Fruit fly (Drosophila melanogaster) whole organism, embryonic: Measurements from ENCODE around the gene EMC3.

Source experiments
- Atf-2 ChIP-seq: fragments of 200-800 bp; sonication (Bioruptor generic); optimal IDR thresholded peaks from 2 replicates; lab custom pipeline; 2016; ENCODE audit warnings: missing biosample characterization, missing genetic modification characterization
- Atf3 ChIP-seq: fragments of 200-800 bp; sonication (Bioruptor generic); optimal IDR thresholded peaks from 3 replicates; lab custom pipeline; 2016; ENCODE audit warnings: missing biosample characterization, missing genetic modification characterization
- BtbVII ChIP-seq: fragments of 200-800 bp; sonication (Bioruptor generic); optimal IDR thresholded peaks from 3 replicates; lab custom pipeline; 2017; ENCODE audit warnings: missing biosample characterization, mild to moderate bottlenecking, missing genetic modification characterization
- Bteb2 ChIP-seq: fragments of 200-800 bp; sonication (Bioruptor generic); optimal IDR thresholded peaks from 2 replicates; lab custom pipeline; 2016; ENCODE audit warnings: missing biosample characterization, missing genetic modification characterization
- CG10147 ChIP-seq: fragments of 200-800 bp; sonication (Bioruptor generic); optimal IDR thresholded peaks from 2 replicates; lab custom pipeline; 2019; ENCODE audit warnings: missing biosample characterization, mild to moderate bottlenecking, missing genetic modification characterization, moderate library complexity
- CG11560 ChIP-seq: fragments of 200-800 bp; sonication (Bioruptor generic); IDR thresholded peaks from 3 replicates; pipeline ENCODE4 v1.3.6; 2022; ENCODE audit warnings: missing biosample characterization, missing genetic modification characterization
- CG12391 ChIP-seq: fragments of 200-800 bp; sonication (Bioruptor generic); optimal IDR thresholded peaks from 3 replicates; lab custom pipeline; 2018; ENCODE audit warnings: missing biosample characterization, mild to moderate bottlenecking, missing genetic modification characterization, moderate library complexity
- CG14860 ChIP-seq: fragments of 200-800 bp; sonication (Bioruptor generic); IDR thresholded peaks from 3 replicates; pipeline ENCODE4 v1.3.6; 2022; ENCODE audit warnings: missing biosample characterization, missing genetic modification characterization; ENCODE audit not compliant: partially characterized antibody
- CG17612 ChIP-seq: fragments of 200-800 bp; sonication (Bioruptor generic); IDR thresholded peaks from 2 replicates; pipeline ENCODE4 v1.3.6; 2022; ENCODE audit warnings: missing biosample characterization, missing genetic modification characterization
- CG1832 ChIP-seq: fragments of 200-800 bp; sonication (Bioruptor generic); optimal IDR thresholded peaks from 2 replicates; lab custom pipeline; 2017; ENCODE audit warnings: missing biosample characterization, mild to moderate bottlenecking, missing genetic modification characterization, inconsistent platforms
- CG18764 ChIP-seq: fragments of 200-800 bp; sonication (Bioruptor generic); optimal IDR thresholded peaks from 3 replicates; lab custom pipeline; 2016; ENCODE audit warnings: missing biosample characterization, missing genetic modification characterization
- CG2120 ChIP-seq: fragments of 200-800 bp; sonication (Bioruptor generic); optimal IDR thresholded peaks from 3 replicates; lab custom pipeline; 2016; ENCODE audit warnings: missing biosample characterization, missing genetic modification characterization
- CG2889 ChIP-seq: fragments of 200-800 bp; sonication (Bioruptor generic); IDR thresholded peaks from 3 replicates; pipeline ENCODE4 v1.3.6; 2022; ENCODE audit warnings: missing biosample characterization, missing genetic modification characterization
- CG4424 ChIP-seq: fragments of 200-800 bp; sonication (Bioruptor generic); optimal IDR thresholded peaks from 3 replicates; lab custom pipeline; 2016; ENCODE audit warnings: missing biosample characterization, missing genetic modification characterization
- CG6765 ChIP-seq: fragments of 200-800 bp; sonication (Bioruptor generic); optimal IDR thresholded peaks from 3 replicates; lab custom pipeline; 2017; ENCODE audit warnings: missing biosample characterization, mild to moderate bottlenecking, missing genetic modification characterization
- CG7271 ChIP-seq: fragments of 200-800 bp; sonication (Bioruptor generic); optimal IDR thresholded peaks from 2 replicates; lab custom pipeline; 2018; ENCODE audit warnings: missing biosample characterization, mild to moderate bottlenecking, missing genetic modification characterization, moderate library complexity
- CG8944 ChIP-seq: fragments of 200-800 bp; sonication (Bioruptor generic); optimal IDR thresholded peaks from 3 replicates; lab custom pipeline; 2016; ENCODE audit warnings: missing biosample characterization, missing genetic modification characterization
- CG9215 ChIP-seq: fragments of 200-800 bp; sonication (Bioruptor generic); IDR thresholded peaks from 2 replicates; pipeline ENCODE4 v1.3.6; 2022; ENCODE audit warnings: missing biosample characterization, missing genetic modification characterization
- CG9609 ChIP-seq: fragments of 200-800 bp; sonication (Bioruptor generic); optimal IDR thresholded peaks from 3 replicates; lab custom pipeline; 2016; ENCODE audit warnings: missing biosample characterization, missing genetic modification characterization
- CG9797 ChIP-seq: fragments of 200-800 bp; sonication (Bioruptor generic); optimal IDR thresholded peaks from 3 replicates; lab custom pipeline; 2018; ENCODE audit warnings: missing biosample characterization, mild to moderate bottlenecking, missing genetic modification characterization
- CrebB ChIP-seq: fragments of 200-800 bp; sonication (Bioruptor generic); optimal IDR thresholded peaks from 3 replicates; lab custom pipeline; 2018; ENCODE audit warnings: missing biosample characterization, mild to moderate bottlenecking, missing genetic modification characterization
- HLHmδ ChIP-seq: fragments of 200-800 bp; sonication (Bioruptor generic); optimal IDR thresholded peaks from 2 replicates; lab custom pipeline; 2018; ENCODE audit warnings: missing biosample characterization, mild to moderate bottlenecking, missing genetic modification characterization, moderate library complexity
- Max ChIP-seq: fragments of 200-800 bp; sonication (Bioruptor generic); optimal IDR thresholded peaks from 2 replicates; lab custom pipeline; 2016; ENCODE audit warnings: missing biosample characterization, mild to moderate bottlenecking, missing genetic modification characterization
- NFAT ChIP-seq: fragments of 200-800 bp; sonication (Bioruptor generic); IDR thresholded peaks from 2 replicates; pipeline ENCODE4 v1.3.6; 2022; ENCODE audit warnings: missing biosample characterization, missing genetic modification characterization
- Sry-δ ChIP-seq: fragments of 200-800 bp; sonication (Bioruptor generic); optimal IDR thresholded peaks from 2 replicates; lab custom pipeline; 2016; ENCODE audit warnings: missing biosample characterization, missing genetic modification characterization
- Stat92E ChIP-seq, 3 experiments: fragments of >200 bp in 2 of 3; fragments of 200-800 bp in 1 of 3; sonication (Bioruptor generic) in 1 of 3; optimal IDR thresholded peaks; 2 replicates each; lab custom pipeline; 2017 to 2019; ENCODE audit warnings: missing biosample characterization in 3 of 3, missing genetic modification characterization in 3 of 3, mild to moderate bottlenecking in 1 of 3, moderate library complexity in 1 of 3
- Xrp1 ChIP-seq: fragments of 200-800 bp; sonication (Bioruptor generic); IDR thresholded peaks from 2 replicates; pipeline ENCODE4 v1.3.6; 2022; ENCODE audit warnings: missing biosample characterization, missing genetic modification characterization
- bab2 ChIP-seq: fragments of 200-800 bp; sonication (Bioruptor generic); optimal IDR thresholded peaks from 2 replicates; lab custom pipeline; 2016; ENCODE audit warnings: missing biosample characterization, missing genetic modification characterization
- cas ChIP-seq: fragments of 200-800 bp; sonication (Bioruptor generic); IDR thresholded peaks from 2 replicates; pipeline ENCODE4 v1.3.6; 2022; ENCODE audit warnings: missing biosample characterization, missing genetic modification characterization
- dan ChIP-seq: fragments of 200-800 bp; sonication (Bioruptor generic); IDR thresholded peaks from 2 replicates; pipeline ENCODE4 v1.3.6; 2022; ENCODE audit warnings: missing biosample characterization, missing genetic modification characterization
- ewg ChIP-seq: fragments of 200-800 bp; sonication (Bioruptor generic); optimal IDR thresholded peaks from 3 replicates; lab custom pipeline; 2017; ENCODE audit warnings: mild to moderate bottlenecking, missing biosample characterization, missing genetic modification reagents, missing genetic modification characterization
- fd96Cb ChIP-seq: fragments of 200-800 bp; sonication (Bioruptor generic); optimal IDR thresholded peaks from 2 replicates; lab custom pipeline; 2018; ENCODE audit warnings: missing biosample characterization, mild to moderate bottlenecking, missing genetic modification characterization, moderate library complexity
- gem ChIP-seq: fragments of 200-800 bp; sonication (Bioruptor generic); optimal IDR thresholded peaks from 2 replicates; lab custom pipeline; 2019; ENCODE audit warnings: missing biosample characterization, mild to moderate bottlenecking, missing genetic modification characterization, moderate library complexity
- gro ChIP-seq: fragments of 200-800 bp; sonication (Bioruptor generic); optimal IDR thresholded peaks from 2 replicates; lab custom pipeline; 2016; ENCODE audit warnings: missing biosample characterization, missing genetic modification characterization
- jigr1 ChIP-seq: fragments of 200-800 bp; sonication (Bioruptor generic); IDR thresholded peaks from 3 replicates; pipeline ENCODE4 v1.3.6; 2022; ENCODE audit warnings: missing biosample characterization, missing genetic modification characterization
- maf-S ChIP-seq: fragments of 200-800 bp; sonication (Bioruptor generic); optimal IDR thresholded peaks from 2 replicates; lab custom pipeline; 2016; ENCODE audit warnings: missing biosample characterization, missing genetic modification characterization
- nmo ChIP-seq: fragments of 200-800 bp; sonication (Bioruptor generic); optimal IDR thresholded peaks from 2 replicates; lab custom pipeline; 2018; ENCODE audit warnings: missing biosample characterization, mild to moderate bottlenecking, missing genetic modification characterization, moderate library complexity
- oc ChIP-seq: fragments of 200-800 bp; sonication (Bioruptor generic); optimal IDR thresholded peaks from 2 replicates; lab custom pipeline; 2018; ENCODE audit warnings: missing biosample characterization, mild to moderate bottlenecking, missing genetic modification characterization, moderate library complexity
- pb ChIP-seq: fragments of 200-800 bp; sonication (Bioruptor generic); optimal IDR thresholded peaks from 3 replicates; lab custom pipeline; 2016; ENCODE audit warnings: missing biosample characterization, missing genetic modification characterization
- run ChIP-seq: fragments of 200-800 bp; sonication (Bioruptor generic); optimal IDR thresholded peaks from 3 replicates; lab custom pipeline; 2018; ENCODE audit warnings: missing biosample characterization, mild to moderate bottlenecking, missing genetic modification characterization
- sc ChIP-seq, 3 experiments: fragments of >200 bp in 2 of 3; fragments of 200-800 bp in 1 of 3; sonication (Bioruptor generic) in 1 of 3; optimal IDR thresholded peaks; 2 replicates in 2 of 3; 3 replicates in 1 of 3; lab custom pipeline; 2017; ENCODE audit warnings: mild to moderate bottlenecking in 1 of 3, missing biosample characterization in 1 of 3, missing genetic modification characterization in 1 of 3, missing genetic modification reagents in 1 of 3
- sd ChIP-seq: fragments of 200-800 bp; sonication (Bioruptor generic); optimal IDR thresholded peaks from 3 replicates; lab custom pipeline; 2018; ENCODE audit warnings: missing biosample characterization, mild to moderate bottlenecking, missing genetic modification characterization, moderate library complexity
- slou ChIP-seq: fragments of 200-800 bp; sonication (Bioruptor generic); optimal IDR thresholded peaks from 3 replicates; lab custom pipeline; 2016; ENCODE audit warnings: missing biosample characterization, missing genetic modification characterization
- slp2 ChIP-seq: fragments of 200-800 bp; sonication (Bioruptor generic); optimal IDR thresholded peaks from 2 replicates; lab custom pipeline; 2016; ENCODE audit warnings: missing biosample characterization, missing genetic modification characterization
- sqz ChIP-seq: fragments of 200-800 bp; sonication (Bioruptor generic); optimal IDR thresholded peaks from 3 replicates; lab custom pipeline; 2018; ENCODE audit warnings: missing biosample characterization, mild to moderate bottlenecking, missing genetic modification characterization
- sug ChIP-seq: fragments of 200-800 bp; optimal IDR thresholded peaks from 2 replicates; lab custom pipeline; 2019; ENCODE audit warnings: missing biosample characterization, mild to moderate bottlenecking, missing genetic modification characterization, moderate library complexity
- vnd ChIP-seq: fragments of 200-800 bp; sonication (Bioruptor generic); IDR thresholded peaks from 3 replicates; pipeline ENCODE4 v1.3.6; 2022; ENCODE audit warnings: missing biosample characterization, missing genetic modification characterization; ENCODE audit not compliant: partially characterized antibody
- zf30C ChIP-seq: fragments of 200-800 bp; sonication (Bioruptor generic); optimal IDR thresholded peaks from 3 replicates; lab custom pipeline; 2018; ENCODE audit warnings: missing biosample characterization, mild to moderate bottlenecking, missing genetic modification characterization
- zfh2 ChIP-seq: fragments of 200-800 bp; sonication (Bioruptor generic); optimal IDR thresholded peaks from 2 replicates; lab custom pipeline; 2016; ENCODE audit warnings: missing biosample characterization, missing genetic modification characterization

EMC3 gene

dm6 chr2L:10760422-10761166 lies 28.4 kb upstream of the EMC3 start, which contains the start of gene CG6495 (continued):
- peak; percentile 24 for TF ChIP-seq CG10147
- TF ChIP-seq oc (tag; lab: Kevin White, UChicago): peak; percentile 38
- TF ChIP-seq sqz: no peak
- no peak for TF ChIP-seq CG14860 (GFP tag; lab: Robert Waterston, UW)
- no peak for TF ChIP-seq Atf-2 (GFP tag; lab: Kevin White, UChicago)
- no peak for TF ChIP-seq Atf3 (GFP tag; lab: Kevin White, UChicago)
- TF ChIP-seq Xrp1 (GFP tag; lab: Robert Waterston, UW): peak; percentile 52; the same call in 1 of the 2 replicates
- no peak for TF ChIP-seq pb
- no peak for TF ChIP-seq CrebB
- no peak for TF ChIP-seq zfh2 (GFP tag; lab: Kevin White, UChicago)
- no peak for TF ChIP-seq CG8944
- peak; percentile 33 for TF ChIP-seq bab2 (GFP tag; lab: Kevin White, UChicago)
- peak; percentile 40 for TF ChIP-seq CG6765
- no peak for TF ChIP-seq CG17612 (GFP tag; lab: Robert Waterston, UW)
- peak; percentile 28 for TF ChIP-seq sug (tag; lab: Kevin White, UChicago)
- TF ChIP-seq run (tag; lab: Kevin White, UChicago): peak; percentile 61
- TF ChIP-seq ewg (GFP tag; lab: Kevin White, UChicago): no peak
- TF ChIP-seq BtbVII (GFP tag; lab: Kevin White, UChicago): peak; percentile 57
- no peak for TF ChIP-seq sc (optimal IDR thresholded peaks at IDR 0.05; lab: Kevin White, UChicago)
- TF ChIP-seq sc (GFP tag; optimal IDR thresholded peaks at IDR 0.05; lab: Kevin White, UChicago): no peak
- TF ChIP-seq nmo (GFP tag; lab: Kevin White, UChicago): peak; percentile 55
- TF ChIP-seq slp2 (GFP tag; lab: Kevin White, UChicago): no peak
- no peak for TF ChIP-seq CG18764 (GFP tag; lab: Kevin White, UChicago)
- peak; percentile 80 for TF ChIP-seq gem (tag; lab: Kevin White, UChicago)
- TF ChIP-seq Max (GFP tag; lab: Kevin White, UChicago): no peak
- no peak for TF ChIP-seq CG9609 (GFP tag; lab: Kevin White, UChicago)
- no peak for TF ChIP-seq CG2889 (GFP tag; lab: Robert Waterston, UW)
- TF ChIP-seq CG12391: peak; percentile 65
- no peak for TF ChIP-seq sd (tag; lab: Kevin White, UChicago)
- no peak for TF ChIP-seq gro
- no peak for TF ChIP-seq CG1832 (GFP tag; lab: Kevin White, UChicago)
- TF ChIP-seq CG9797: no peak
- TF ChIP-seq vnd (GFP tag; lab: Robert Waterston, UW): no peak
- TF ChIP-seq HLHmδ (GFP tag; lab: Kevin White, UChicago): no peak
- TF ChIP-seq NFAT (GFP tag; lab: Robert Waterston, UW): no peak
- no peak for TF ChIP-seq Stat92E (GFP tag; optimal IDR thresholded peaks at IDR 0.05; lab: Kevin White, UChicago)
- peak; percentile 74 for TF ChIP-seq CG2120 (GFP tag; lab: Kevin White, UChicago)
- TF ChIP-seq CG7271 (tag; lab: Kevin White, UChicago): no peak
- no peak for TF ChIP-seq maf-S (GFP tag; lab: Kevin White, UChicago)
- peak; percentile 55 for TF ChIP-seq zf30C (GFP tag; lab: Kevin White, UChicago)
- TF ChIP-seq jigr1 (GFP tag; lab: Robert Waterston, UW): no peak
- TF ChIP-seq CG4424: peak; percentile 32
- TF ChIP-seq cas (GFP tag; lab: Robert Waterston, UW): no peak
- peak; percentile 34 for TF ChIP-seq slou
- TF ChIP-seq CG11560 (tag; lab: Robert Waterston, UW): no peak
- TF ChIP-seq dan (GFP tag; lab: Robert Waterston, UW): no peak
- TF ChIP-seq Bteb2: peak; percentile 17
- no peak for TF ChIP-seq Sry-δ (GFP tag; lab: Kevin White, UChicago)
- TF ChIP-seq fd96Cb (tag; lab: Kevin White, UChicago): peak; percentile 47
- no peak for TF ChIP-seq CG9215 (GFP tag; lab: Robert Waterston, UW)
